Worm (Caenorhabditis elegans) whole organism, mixed stage, embryonic: ENCODE data around the gene gcn-1.
A peak's percentile ranks its signal among the peaks of the same experiment; 100 is the strongest.

Source experiments
- M03D4.4 ChIP-seq: sonication (generic microtip); optimal IDR thresholded peaks from 2 replicates; lab custom pipeline; 2017; ENCODE audit warnings: mild to moderate bottlenecking, missing genetic modification characterization, missing compliant biosample characterization
- bed-3 ChIP-seq: fragments of 200-800 bp; sonication (Bioruptor generic); optimal IDR thresholded peaks from 3 replicates; lab custom pipeline; 2018; ENCODE audit warnings: mild to moderate bottlenecking, missing genetic modification characterization, moderate library complexity, missing compliant biosample characterization
- blmp-1 ChIP-seq: fragments of 150-350 bp; optimal IDR thresholded peaks from 2 replicates; lab custom pipeline; 2014; ENCODE audit warnings: missing biosample characterization, missing genetic modification characterization
- ceh-39 ChIP-seq: fragments of 150-350 bp; optimal IDR thresholded peaks from 2 replicates; lab custom pipeline; 2014; ENCODE audit warnings: missing biosample characterization, missing genetic modification characterization
- ceh-43 ChIP-seq: fragments of 200-800 bp; sonication (Bioruptor generic); optimal IDR thresholded peaks from 2 replicates; lab custom pipeline; 2018; ENCODE audit warnings: mild to moderate bottlenecking, missing genetic modification characterization, moderate library complexity, missing compliant biosample characterization
- ceh-83 ChIP-seq: fragments of 200-800 bp; sonication (Bioruptor generic); optimal IDR thresholded peaks from 2 replicates; lab custom pipeline; 2018; ENCODE audit warnings: mild to moderate bottlenecking, missing genetic modification characterization, missing compliant biosample characterization
- ces-1 ChIP-seq: fragments of 150-350 bp; optimal IDR thresholded peaks from 2 replicates; lab custom pipeline; 2014; ENCODE audit warnings: missing biosample characterization, missing genetic modification reagents, missing genetic modification characterization
- cnd-1 ChIP-seq: fragments of 200-800 bp; sonication (Bioruptor generic); optimal IDR thresholded peaks from 2 replicates; lab custom pipeline; 2018; ENCODE audit warnings: mild to moderate bottlenecking, missing genetic modification characterization, missing compliant biosample characterization
- drap-1 ChIP-seq: fragments of 200-800 bp; sonication (Bioruptor generic); optimal IDR thresholded peaks from 3 replicates; lab custom pipeline; 2018; ENCODE audit warnings: mild to moderate bottlenecking, missing genetic modification characterization, missing compliant biosample characterization
- elt-3 ChIP-seq: fragments of 150-350 bp; optimal IDR thresholded peaks from 2 replicates; lab custom pipeline; 2014; ENCODE audit warnings: missing biosample characterization, missing genetic modification characterization
- ham-2 ChIP-seq: fragments of 200-800 bp; sonication (Bioruptor generic); optimal IDR thresholded peaks from 2 replicates; lab custom pipeline; 2018; ENCODE audit warnings: mild to moderate bottlenecking, missing genetic modification characterization, missing compliant biosample characterization
- hlh-1 ChIP-seq: fragments of 150-350 bp; optimal IDR thresholded peaks from 2 replicates; lab custom pipeline; 2014; ENCODE audit warnings: missing biosample characterization, missing genetic modification reagents, missing genetic modification characterization
- lin-13 ChIP-seq: fragments of 150-350 bp; optimal IDR thresholded peaks from 2 replicates; lab custom pipeline; 2014; ENCODE audit warnings: missing biosample characterization, missing genetic modification characterization
- lin-32 ChIP-seq: fragments of 200-800 bp; sonication (Bioruptor generic); optimal IDR thresholded peaks from 2 replicates; lab custom pipeline; 2018; ENCODE audit warnings: mild to moderate bottlenecking, missing genetic modification characterization, missing compliant biosample characterization
- mab-5 ChIP-seq: fragments of 150-350 bp; optimal IDR thresholded peaks from 2 replicates; lab custom pipeline; 2014; ENCODE audit warnings: missing biosample characterization, missing genetic modification characterization
- mep-1 ChIP-seq: fragments of 150-350 bp; optimal IDR thresholded peaks from 2 replicates; lab custom pipeline; 2017; ENCODE audit warnings: missing biosample characterization, missing genetic modification reagents, missing genetic modification characterization, inconsistent platforms
- mls-2 ChIP-seq: sonication (generic microtip); optimal IDR thresholded peaks from 2 replicates; lab custom pipeline; 2016; ENCODE audit warnings: mild to moderate bottlenecking, missing genetic modification characterization, moderate library complexity, missing compliant biosample characterization
- nhr-12 ChIP-seq: fragments of 150-350 bp; optimal IDR thresholded peaks from 2 replicates; lab custom pipeline; 2014; ENCODE audit warnings: missing biosample characterization, missing genetic modification characterization
- nhr-2 ChIP-seq: fragments of 150-350 bp; optimal IDR thresholded peaks from 2 replicates; lab custom pipeline; 2014; ENCODE audit warnings: missing biosample characterization, missing genetic modification characterization
- nhr-76 ChIP-seq: sonication (generic microtip); optimal IDR thresholded peaks from 2 replicates; lab custom pipeline; 2017; ENCODE audit warnings: missing biosample characterization, missing genetic modification characterization
- pha-4 ChIP-seq: fragments of 150-350 bp; optimal IDR thresholded peaks from 2 replicates; lab custom pipeline; 2018; ENCODE audit warnings: missing biosample characterization, missing genetic modification reagents, missing genetic modification characterization
- sptf-1 ChIP-seq: sonication (generic microtip); optimal IDR thresholded peaks from 2 replicates; lab custom pipeline; 2017; ENCODE audit warnings: mild to moderate bottlenecking, missing genetic modification characterization, moderate library complexity, missing compliant biosample characterization
- tbx-8 ChIP-seq: fragments of 200-800 bp; sonication (Bioruptor generic); optimal IDR thresholded peaks from 2 replicates; lab custom pipeline; 2018; ENCODE audit warnings: mild to moderate bottlenecking, missing genetic modification characterization, moderate library complexity, missing compliant biosample characterization
- unc-120 ChIP-seq: sonication (generic microtip); optimal IDR thresholded peaks from 2 replicates; lab custom pipeline; 2017; ENCODE audit warnings: missing genetic modification characterization, missing compliant biosample characterization; ENCODE audit not compliant: poor library complexity, severe bottlenecking
- unc-39 ChIP-seq: fragments of 150-350 bp; optimal IDR thresholded peaks from 2 replicates; lab custom pipeline; 2014; ENCODE audit warnings: missing biosample characterization, missing genetic modification characterization
- unc-62 ChIP-seq: fragments of 150-350 bp; optimal IDR thresholded peaks from 2 replicates; lab custom pipeline; 2014; ENCODE audit warnings: missing biosample characterization, missing genetic modification reagents, missing genetic modification characterization
- zip-8 ChIP-seq: fragments of 150-350 bp; optimal IDR thresholded peaks from 2 replicates; lab custom pipeline; 2014; ENCODE audit warnings: missing biosample characterization, missing genetic modification characterization
- ztf-11 ChIP-seq: fragments of 150-350 bp; optimal IDR thresholded peaks from 2 replicates; lab custom pipeline; 2014; ENCODE audit warnings: missing biosample characterization, missing genetic modification characterization

gcn-1 gene

DNA sequence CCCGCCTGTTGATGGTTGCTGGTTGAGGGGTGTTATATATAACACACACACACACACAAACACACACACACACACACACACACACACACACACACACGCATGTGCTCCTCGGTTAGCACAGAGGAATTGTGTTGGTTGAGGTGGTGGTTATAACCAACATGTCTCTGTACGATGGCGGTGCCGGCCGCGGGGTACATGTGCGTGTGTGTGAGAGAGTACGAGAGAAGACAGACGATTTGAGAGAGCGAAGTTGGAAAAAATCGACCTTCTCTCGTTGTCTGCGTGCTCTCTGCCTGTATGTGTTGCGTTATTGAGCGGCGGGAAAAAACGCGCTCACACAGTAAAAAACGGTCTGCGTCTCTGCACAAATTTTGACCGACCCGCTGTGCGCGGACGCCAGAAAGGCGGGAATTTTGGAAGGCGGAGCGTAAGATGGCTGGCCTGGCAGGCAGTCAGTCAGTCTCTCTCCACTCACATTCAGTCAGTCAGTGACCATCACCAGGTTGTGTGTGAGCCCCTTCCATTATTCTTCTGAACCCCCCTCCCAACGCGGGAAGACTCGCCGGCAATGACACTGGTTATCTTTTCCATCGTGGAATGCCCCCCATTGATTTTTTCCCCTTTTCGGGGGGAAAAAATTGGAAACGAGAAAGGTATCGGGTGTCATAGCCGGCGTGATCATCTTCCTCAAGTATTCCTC, 20.3 kb downstream of the gcn-1 start:
- TF ChIP-seq ceh-43 (GFP tag; lab: Kevin White, UChicago) (no peak), unc-120 (peak; percentile 79), sptf-1 (tag; lab: Kevin White, UChicago) (no peak), lin-32 (GFP tag; lab: Kevin White, UChicago) (no peak), mep-1 (tag; lab: Kevin White, UChicago) (peak; percentile 21), lin-13 (peak; percentile 5), mls-2 (tag; lab: Kevin White, UChicago) (peak; percentile 29), cnd-1 (tag; lab: Kevin White, UChicago) (peak; percentile 66), elt-3 (tag; lab: Kevin White, UChicago) (no peak), unc-39 (tag; lab: Kevin White, UChicago) (no peak), ceh-83 (GFP tag; lab: Kevin White, UChicago) (no peak), bed-3 (GFP tag; lab: Kevin White, UChicago) (no peak), pha-4 (tag; lab: Kevin White, UChicago) (peak; percentile 40), hlh-1 (no peak), nhr-2 (peak; percentile 55), zip-8 (peak; percentile 27), blmp-1 (tag; lab: Kevin White, UChicago) (no peak), ztf-11 (tag; lab: Kevin White, UChicago) (peak; percentile 52), drap-1 (GFP tag; lab: Kevin White, UChicago) (peak; percentile 14), ceh-39 (tag; lab: Kevin White, UChicago) (peak; percentile 52), unc-62 (GFP tag; lab: Kevin White, UChicago) (peak; percentile 44)

DNA sequence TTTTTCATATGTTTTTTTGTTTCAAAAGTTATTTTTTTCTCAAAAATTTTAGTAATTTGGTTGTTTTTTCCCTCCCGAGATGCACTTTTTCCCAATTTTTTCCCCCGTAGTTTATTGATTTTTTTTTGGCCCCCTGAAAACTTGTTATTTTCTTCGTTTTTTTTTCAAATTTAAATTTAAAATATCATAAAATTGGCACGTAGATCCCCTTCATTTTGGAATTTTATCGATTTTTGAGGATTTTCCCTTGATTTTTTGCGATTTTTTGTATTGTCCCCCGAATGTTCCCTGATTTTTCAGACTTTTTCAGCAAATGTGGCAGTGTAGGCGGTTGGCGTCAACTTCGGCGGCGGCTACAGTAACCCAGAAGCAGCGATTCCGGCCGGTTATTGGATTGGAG, 46.0 kb downstream of the gcn-1 start, which contains the start of gene C39B5.6:
Gene C39B5.6 (plus strand): TSS at position 301 of the 400 bp plus-strand sequence.
- TF ChIP-seq nhr-76 (tag; lab: Kevin White, UChicago) (no peak), blmp-1 (tag; lab: Kevin White, UChicago) (no peak), mep-1 (tag; lab: Kevin White, UChicago) (no peak), ztf-11 (tag; lab: Kevin White, UChicago) (no peak), ham-2 (GFP tag; lab: Kevin White, UChicago) (no peak), ceh-43 (GFP tag; lab: Kevin White, UChicago) (no peak), zip-8 (no peak), hlh-1 (no peak), M03D4.4 (no peak), ceh-39 (tag; lab: Kevin White, UChicago) (no peak), unc-39 (tag; lab: Kevin White, UChicago) (no peak), unc-62 (GFP tag; lab: Kevin White, UChicago) (no peak)

DNA sequence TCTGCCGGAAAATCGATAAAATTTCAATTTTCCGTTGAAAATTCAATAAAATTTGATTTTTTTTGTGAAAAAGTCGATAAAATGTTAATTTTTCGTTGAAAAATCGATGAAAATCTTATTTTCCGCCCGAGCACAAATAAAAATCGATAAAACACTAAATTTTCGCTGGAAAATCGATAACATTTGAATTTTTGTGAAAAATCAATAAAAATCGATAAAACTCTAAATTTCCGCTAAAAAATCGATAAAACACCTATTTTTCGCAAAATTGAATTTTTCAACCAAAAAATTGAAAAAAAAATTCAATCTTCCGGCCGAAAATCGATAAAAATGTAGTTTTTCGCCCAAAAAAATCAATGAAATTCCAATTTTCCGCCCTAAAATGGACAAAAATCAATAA, 53.4 kb downstream of the gcn-1 start:
- no peak for TF ChIP-seq zip-8
- TF ChIP-seq ceh-83 (GFP tag; lab: Kevin White, UChicago): no peak
- no peak for TF ChIP-seq bed-3 (GFP tag; lab: Kevin White, UChicago)
- TF ChIP-seq nhr-12 (tag; lab: Kevin White, UChicago): no peak
- TF ChIP-seq ces-1 (GFP tag; lab: Kevin White, UChicago): no peak

DNA sequence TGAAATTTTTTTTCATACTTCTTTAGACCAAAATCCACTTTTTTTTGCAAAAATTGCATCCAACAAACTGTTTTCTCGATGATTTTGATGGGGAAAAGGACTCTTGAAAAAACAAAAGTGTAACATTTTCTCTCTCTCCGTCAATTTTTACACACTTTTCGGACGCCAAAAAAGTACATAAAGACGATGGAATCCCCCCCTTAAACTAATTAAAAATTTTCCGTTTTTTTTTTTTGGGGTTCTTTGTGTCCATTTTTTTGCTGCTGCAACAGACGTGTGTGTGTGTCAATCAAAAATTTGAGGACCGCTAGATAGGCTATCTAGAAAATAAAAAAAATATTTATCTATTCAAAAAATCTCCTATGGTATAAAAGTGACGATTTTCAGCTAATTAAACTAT, 56.1 kb downstream of the gcn-1 start, which contains the start of gene C39B5.5:
Gene C39B5.5 (plus strand): TSS at position 301 of the 400 bp plus-strand sequence.
- TF ChIP-seq pha-4 (tag; lab: Kevin White, UChicago) (no peak), unc-120 (no peak), M03D4.4 (no peak)

DNA sequence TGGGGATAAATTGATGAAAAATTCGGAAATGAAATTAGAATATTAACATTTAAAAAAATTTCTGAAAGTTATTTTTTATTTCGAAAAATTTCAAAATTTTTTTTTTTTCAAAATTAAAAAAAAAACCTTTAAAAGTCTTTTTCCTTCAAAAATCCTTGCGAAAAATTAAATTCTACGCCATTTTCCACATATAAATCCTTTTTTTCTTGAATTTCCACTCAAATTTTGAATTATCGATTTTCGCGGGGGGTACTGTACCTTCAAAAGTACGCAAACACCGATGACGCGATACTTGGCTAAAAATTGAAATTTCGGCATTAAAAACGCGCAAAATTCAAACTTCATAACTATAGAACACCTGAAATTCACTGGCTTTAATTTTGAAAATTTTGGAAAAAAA, 58.9 kb downstream of the gcn-1 start:
- TF ChIP-seq elt-3 (tag; lab: Kevin White, UChicago) (no peak), M03D4.4 (no peak), ceh-39 (tag; lab: Kevin White, UChicago) (no peak), mab-5 (tag; lab: Kevin White, UChicago) (no peak), blmp-1 (tag; lab: Kevin White, UChicago) (no peak), hlh-1 (no peak), tbx-8 (GFP tag; lab: Kevin White, UChicago) (no peak), lin-32 (GFP tag; lab: Kevin White, UChicago) (no peak), drap-1 (GFP tag; lab: Kevin White, UChicago) (no peak), ztf-11 (tag; lab: Kevin White, UChicago) (no peak), ham-2 (GFP tag; lab: Kevin White, UChicago) (no peak)
